Worm (Caenorhabditis elegans): Measurements from ENCODE around the gene klf-2.

klf-2 gene

ce11 chrV:20698266-20698665 is 12.8 kb downstream of the klf-2 start, which contains the start of gene F53F8.7:
TSS of gene F53F8.7 (minus strand) at chrV:20698366.
- TF ChIP-seq sdc-2 (tag; optimal IDR thresholded peaks at IDR 0.05) = no peak
- no peak for TF ChIP-seq ceh-48 (tag; optimal IDR thresholded peaks at IDR 0.05)
- no peak for TF ChIP-seq nhr-232 (tag; optimal IDR thresholded peaks at IDR 0.05)
- no peak for TF ChIP-seq ref-2 (tag; optimal IDR thresholded peaks at IDR 0.05)
- TF ChIP-seq pag-3 (tag; optimal IDR thresholded peaks at IDR 0.05; ENCODE audit: borderline replicate concordance) = no peak
- TF ChIP-seq madf-2 (tag; optimal IDR thresholded peaks at IDR 0.05) = no peak
- TF ChIP-seq ceh-2 (tag; optimal IDR thresholded peaks at IDR 0.05) = no peak
- no peak for TF ChIP-seq F13H6.1 (tag; optimal IDR thresholded peaks at IDR 0.05)
- no peak for TF ChIP-seq ceh-6 (GFP tag; optimal IDR thresholded peaks at IDR 0.05)
- TF ChIP-seq fax-1 (tag; optimal IDR thresholded peaks at IDR 0.05) = no peak
- no peak for TF ChIP-seq ceh-34 (tag; optimal IDR thresholded peaks at IDR 0.05)
- TF ChIP-seq unc-86 (tag; optimal IDR thresholded peaks at IDR 0.05) = no peak
- no peak for TF ChIP-seq tbx-7 (tag; optimal IDR thresholded peaks at IDR 0.05)
- TF ChIP-seq ceh-9 (tag; optimal IDR thresholded peaks at IDR 0.05) = no peak
- TF ChIP-seq dve-1 (tag; optimal IDR thresholded peaks at IDR 0.05) = no peak
- TF ChIP-seq ceh-31 (tag; optimal IDR thresholded peaks at IDR 0.05) = no peak
- no peak for TF ChIP-seq nfya-1 (tag; optimal IDR thresholded peaks at IDR 0.05)
- TF ChIP-seq ceh-24 (tag; optimal IDR thresholded peaks at IDR 0.05) = no peak
- TF ChIP-seq ceh-30 (tag; optimal IDR thresholded peaks at IDR 0.05) = no peak
- no peak for TF ChIP-seq npax-4 (tag; optimal IDR thresholded peaks at IDR 0.05)

ce11 chrV:20703998-20704572 is 18.6 kb downstream of the klf-2 start, which contains the start of the genes F53F8.5 and F53F8.6:
TSS of gene F53F8.5 (minus strand) at chrV:20704049.
TSS of gene F53F8.6 (plus strand) at chrV:20704227.
- TF ChIP-seq unc-42 (tag; optimal IDR thresholded peaks at IDR 0.05) = peak; percentile 85
- TF ChIP-seq pha-4 (tag; optimal IDR thresholded peaks at IDR 0.05) = no peak
- TF ChIP-seq sox-2 (GFP tag; IDR thresholded peaks at IDR 0.05) = no peak
- TF ChIP-seq nfya-1 (tag; optimal IDR thresholded peaks at IDR 0.05) = peak; percentile 15
- TF ChIP-seq dmd-4 (tag; optimal IDR thresholded peaks at IDR 0.05; ENCODE audit: borderline replicate concordance) = no peak
- TF ChIP-seq ceh-31 (tag; optimal IDR thresholded peaks at IDR 0.05) = peak; percentile 0
- TF ChIP-seq eyg-1 (tag; optimal IDR thresholded peaks at IDR 0.05) = no peak
- no peak for TF ChIP-seq rnt-1 (tag; optimal IDR thresholded peaks at IDR 0.05)
- no peak for TF ChIP-seq ceh-24 (tag; optimal IDR thresholded peaks at IDR 0.05)
- no peak for TF ChIP-seq hlh-6 (tag; optimal IDR thresholded peaks at IDR 0.05)
- TF ChIP-seq hlh-15 (tag; optimal IDR thresholded peaks at IDR 0.05) = no peak
- TF ChIP-seq ceh-34 (tag; optimal IDR thresholded peaks at IDR 0.05) = no peak
- TF ChIP-seq npax-4 (tag; optimal IDR thresholded peaks at IDR 0.05) = no peak
- TF ChIP-seq ceh-19 (GFP tag; optimal IDR thresholded peaks at IDR 0.05) = no peak
- no peak for TF ChIP-seq hlh-30 (tag; optimal IDR thresholded peaks at IDR 0.05; ENCODE audit: insufficient read depth)

ce11 chrV:20710156-20710555 is 24.7 kb downstream of the klf-2 start:
- peak; percentile 85 for TF ChIP-seq hlh-30 (tag; optimal IDR thresholded peaks at IDR 0.05; ENCODE audit: insufficient read depth)
- TF ChIP-seq gmeb-2 (tag; optimal IDR thresholded peaks at IDR 0.05) = no peak
- no peak for TF ChIP-seq che-1 (tag; optimal IDR thresholded peaks at IDR 0.05)

- TF ChIP-seq ceh-22 (tag; optimal IDR thresholded peaks at IDR 0.05) = no peak
- no peak for TF ChIP-seq ref-2 (tag; optimal IDR thresholded peaks at IDR 0.05)
- no peak for TF ChIP-seq ceh-24 (tag; optimal IDR thresholded peaks at IDR 0.05)
- no peak for TF ChIP-seq fkh-6 (tag; optimal IDR thresholded peaks at IDR 0.05)
- TF ChIP-seq ceh-19 (GFP tag; optimal IDR thresholded peaks at IDR 0.05) = no peak
- TF ChIP-seq K02D7.2 (tag; optimal IDR thresholded peaks at IDR 0.05) = no peak
- no peak for TF ChIP-seq pqm-1 (tag; optimal IDR thresholded peaks at IDR 0.05)
- TF ChIP-seq fax-1 (tag; optimal IDR thresholded peaks at IDR 0.05) = no peak
- no peak for TF ChIP-seq zip-5 (tag; optimal IDR thresholded peaks at IDR 0.05)
- no peak for TF ChIP-seq tbx-7 (tag; optimal IDR thresholded peaks at IDR 0.05)
- TF ChIP-seq pag-3 (tag; optimal IDR thresholded peaks at IDR 0.05; ENCODE audit: borderline replicate concordance) = no peak
- TF ChIP-seq mec-3 (tag; optimal IDR thresholded peaks at IDR 0.05; ENCODE audit: borderline replicate concordance) = no peak
- TF ChIP-seq sdc-2 (tag; optimal IDR thresholded peaks at IDR 0.05) = no peak
- no peak for TF ChIP-seq ama-1 (optimal IDR thresholded peaks at IDR 0.05)
- TF ChIP-seq tbx-2 (tag; optimal IDR thresholded peaks at IDR 0.05) = no peak
- TF ChIP-seq Y22D7AL.16 (tag; optimal IDR thresholded peaks at IDR 0.05) = no peak
- no peak for TF ChIP-seq ceh-34 (tag; optimal IDR thresholded peaks at IDR 0.05)
- no peak for TF ChIP-seq C08G9.2 (tag; optimal IDR thresholded peaks at IDR 0.05)
These were observed 25.2 kb downstream of the klf-2 start for ce11 chrV:20710642-20711041.

All from whole organism, late embryonic.